Fruit fly (Drosophila melanogaster): ENCODE data around the gene CG5953.

Gene CG5953

DNA sequence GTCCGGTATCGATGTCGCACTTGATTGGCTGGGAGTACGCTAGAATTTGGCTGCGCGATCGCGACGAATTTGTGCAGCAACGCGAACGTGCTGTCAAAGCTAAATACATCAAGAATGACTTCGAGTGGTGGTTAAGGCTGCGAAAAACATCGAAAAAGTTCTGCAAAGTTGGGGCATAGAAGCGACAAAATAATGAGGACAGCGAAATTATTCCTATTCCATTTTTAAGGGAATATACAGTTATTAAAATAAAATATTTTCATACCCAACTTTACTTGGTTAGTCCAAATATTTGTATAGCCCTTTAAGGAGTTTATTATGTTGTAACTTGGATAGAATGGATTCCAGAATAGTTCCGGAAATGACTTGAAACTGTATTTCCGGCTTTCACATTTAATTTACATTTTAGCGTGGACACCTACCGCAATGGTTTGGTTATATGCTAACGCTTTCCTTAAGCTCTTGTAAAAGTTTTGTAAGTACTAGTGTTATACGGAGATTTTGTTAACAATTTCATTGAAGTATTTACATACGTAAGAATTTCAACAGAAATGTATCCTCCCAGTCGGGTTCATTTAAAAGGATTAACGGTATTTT lies 10.4 kb upstream of the CG5953 start (continued):
- TF ChIP-seq CG10366 (GFP tag; IDR thresholded peaks at IDR 0.05) (peak; percentile 52), knrl (GFP tag; IDR thresholded peaks at IDR 0.05; ENCODE audit: partially characterized antibody) (no peak), CkIIα-i1 (GFP tag; IDR thresholded peaks at IDR 0.05) (no peak), Mad (GFP tag; optimal IDR thresholded peaks at IDR 0.05) (peak; percentile 75), Deaf1 (tag; optimal IDR thresholded peaks at IDR 0.05) (peak; percentile 36), CG14050 (GFP tag; IDR thresholded peaks at IDR 0.05) (peak; percentile 45; the same call in 2 of the 3 replicates), Dref (GFP tag; IDR thresholded peaks at IDR 0.05) (no peak), CG17361 (GFP tag; IDR thresholded peaks at IDR 0.05) (peak; percentile 78; the same call in 2 of the 3 replicates), stc (GFP tag; IDR thresholded peaks at IDR 0.05) (peak; percentile 63), CG32532 (GFP tag; IDR thresholded peaks at IDR 0.05) (peak; percentile 76), fd96Cb (tag; optimal IDR thresholded peaks at IDR 0.05) (peak; percentile 38), CG1792 (GFP tag; optimal IDR thresholded peaks at IDR 0.05) (no peak), CG13424 (tag; optimal IDR thresholded peaks at IDR 0.05) (peak; percentile 60), CG43689 (GFP tag; IDR thresholded peaks at IDR 0.05) (no peak), bsh (GFP tag; optimal IDR thresholded peaks at IDR 0.05) (peak in 1 of 2 experiments; percentile 82), ewg (GFP tag; optimal IDR thresholded peaks at IDR 0.05) (peak; percentile 73), CG7271 (tag; optimal IDR thresholded peaks at IDR 0.05) (peak; percentile 78), Nf-YC (tag; optimal IDR thresholded peaks at IDR 0.05) (peak; percentile 56), croc (GFP tag; conservative IDR thresholded peaks at IDR 0.05) (no peak), Sry-δ (GFP tag; optimal IDR thresholded peaks at IDR 0.05) (no peak), CG6689 (GFP tag; IDR thresholded peaks at IDR 0.05) (no peak), jing (GFP tag; optimal IDR thresholded peaks at IDR 0.05) (peak; percentile 58), CG3847 (GFP tag; IDR thresholded peaks at IDR 0.05) (peak; percentile 62), Bdp1 (GFP tag; optimal IDR thresholded peaks at IDR 0.05) (peak; percentile 54), gce (GFP tag; IDR thresholded peaks at IDR 0.05) (peak; percentile 76), Doc2 (GFP tag; IDR thresholded peaks at IDR 0.05) (no peak), CG12155 (GFP tag; optimal IDR thresholded peaks at IDR 0.05) (peak; percentile 24), CG12769 (tag; optimal IDR thresholded peaks at IDR 0.05) (peak; percentile 84), yki (optimal IDR thresholded peaks at IDR 0.05) (no peak), ttk (GFP tag; IDR thresholded peaks at IDR 0.05) (peak; percentile 22; the same call in 1 of the 2 replicates), sd (tag; optimal IDR thresholded peaks at IDR 0.05) (peak; percentile 36), Drgx (GFP tag; IDR thresholded peaks at IDR 0.05) (peak; percentile 52), CG18476 (GFP tag; optimal IDR thresholded peaks at IDR 0.05) (no peak), esg (GFP tag; conservative IDR thresholded peaks at IDR 0.05) (no peak; the same call in 1 of the 2 replicates), CG10959 (GFP tag; IDR thresholded peaks at IDR 0.05) (no peak), Nf-YB (GFP tag; optimal IDR thresholded peaks at IDR 0.05) (peak; percentile 64), Adf1 (GFP tag; IDR thresholded peaks at IDR 0.05) (peak; percentile 16; the same call in 1 of the 2 replicates), grau (tag; optimal IDR thresholded peaks at IDR 0.05) (peak; percentile 70), HLH4C (GFP tag; IDR thresholded peaks at IDR 0.05; ENCODE audit: partially characterized antibody) (no peak), sens-2 (GFP tag; IDR thresholded peaks at IDR 0.05) (no peak), CG4820 (GFP tag; optimal IDR thresholded peaks at IDR 0.05) (no peak), CG15269 (tag; optimal IDR thresholded peaks at IDR 0.05) (peak; percentile 79), Scr (GFP tag; IDR thresholded peaks at IDR 0.05; ENCODE audit: partially characterized antibody) (no peak), Meics (GFP tag; optimal IDR thresholded peaks at IDR 0.05) (peak; percentile 92), CG12659 (GFP tag; optimal IDR thresholded peaks at IDR 0.05) (peak; percentile 83), mam (GFP tag; optimal IDR thresholded peaks at IDR 0.05) (peak; percentile 50), fd64A (GFP tag; optimal IDR thresholded peaks at IDR 0.05) (peak; percentile 88), Fer1 (GFP tag; optimal IDR thresholded peaks at IDR 0.05) (peak; percentile 94), nom (GFP tag; optimal IDR thresholded peaks at IDR 0.05) (peak; percentile 67), NC2β (GFP tag; optimal IDR thresholded peaks at IDR 0.05) (peak; percentile 77), CG4730 (GFP tag; IDR thresholded peaks at IDR 0.05) (no peak)
